Fruit fly (Drosophila melanogaster): ENCODE results near the gene GMF.

GMF gene

DNA sequence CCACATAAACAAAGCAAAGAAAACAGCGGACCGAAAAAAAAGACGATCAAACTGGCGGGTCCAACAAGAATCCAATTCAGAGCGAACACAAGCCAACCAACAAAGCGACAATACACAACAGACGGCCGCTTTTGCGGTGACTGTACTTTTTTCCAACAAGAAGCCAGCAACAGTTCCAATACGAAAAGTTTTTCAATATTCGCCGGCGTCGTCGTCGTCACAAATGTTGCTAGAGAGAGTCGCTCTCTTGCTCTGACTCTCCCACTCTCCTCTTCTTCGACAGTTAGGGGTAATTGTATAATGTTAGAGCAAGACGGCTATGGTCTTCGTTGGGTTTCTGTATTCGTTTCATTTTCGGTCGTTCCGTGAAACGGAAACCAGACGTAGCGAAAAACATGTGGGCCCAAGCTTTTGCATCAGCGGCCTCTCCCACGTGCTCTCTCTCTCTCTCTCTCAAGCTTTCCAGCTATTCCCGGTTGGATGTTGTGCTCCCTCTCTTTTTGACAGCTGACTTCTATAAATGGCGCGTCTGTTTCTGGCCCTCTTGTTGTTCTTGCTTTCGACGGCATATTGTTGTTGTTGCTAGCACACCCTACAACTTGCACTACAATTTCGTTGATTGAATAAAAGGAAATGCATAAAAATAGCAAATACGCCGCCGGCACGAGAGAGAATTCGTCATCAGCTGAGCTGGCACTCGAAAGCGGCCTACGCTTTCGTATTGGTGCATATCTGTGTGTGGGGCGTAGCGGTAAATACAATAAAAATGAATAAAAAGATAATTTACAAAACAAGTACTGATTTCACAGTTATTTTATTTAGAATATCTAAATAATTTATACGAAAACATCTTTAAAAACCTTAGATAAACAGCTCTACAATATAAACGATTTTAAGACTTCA lies 33.3 kb downstream of the GMF start (continued):
- TF ChIP-seq gt (GFP tag; IDR thresholded peaks at IDR 0.05) (no peak), CG9437 (GFP tag; optimal IDR thresholded peaks at IDR 0.05) (peak; percentile 66), CG3281 (GFP tag; optimal IDR thresholded peaks at IDR 0.05) (peak; percentile 93), Neu2 (GFP tag; optimal IDR thresholded peaks at IDR 0.05; ENCODE audit: borderline replicate concordance) (no peak), Oli (tag; optimal IDR thresholded peaks at IDR 0.05) (peak; percentile 0), unpg (GFP tag; optimal IDR thresholded peaks at IDR 0.05) (peak; percentile 71), D19B (GFP tag; optimal IDR thresholded peaks at IDR 0.05) (peak; percentile 15), exex (tag; optimal IDR thresholded peaks at IDR 0.05) (peak; percentile 67), psq (GFP tag; optimal IDR thresholded peaks at IDR 0.05) (peak; percentile 16), Asciz (GFP tag; optimal IDR thresholded peaks at IDR 0.05) (peak; percentile 92), fd3F (GFP tag; optimal IDR thresholded peaks at IDR 0.05) (no peak), her (GFP tag; optimal IDR thresholded peaks at IDR 0.05) (peak; percentile 74), pfk (GFP tag; optimal IDR thresholded peaks at IDR 0.05) (peak; percentile 100), Fer1 (GFP tag; optimal IDR thresholded peaks at IDR 0.05) (peak; percentile 97), pzg (GFP tag; optimal IDR thresholded peaks at IDR 0.05) (peak; percentile 27), CG10366 (GFP tag; IDR thresholded peaks at IDR 0.05) (no peak), tll (GFP tag; optimal IDR thresholded peaks at IDR 0.05) (peak in 1 of 2 experiments; percentile 71), CG6765 (GFP tag; optimal IDR thresholded peaks at IDR 0.05) (peak; percentile 97), cato (GFP tag; optimal IDR thresholded peaks at IDR 0.05; ENCODE audit: borderline replicate concordance) (no peak), Max (GFP tag; optimal IDR thresholded peaks at IDR 0.05) (peak; percentile 91), CG9797 (GFP tag; optimal IDR thresholded peaks at IDR 0.05) (peak; percentile 26), chn (GFP tag; optimal IDR thresholded peaks at IDR 0.05) (peak; percentile 28), repo (GFP tag; optimal IDR thresholded peaks at IDR 0.05) (peak; percentile 21), CG12769 (tag; optimal IDR thresholded peaks at IDR 0.05) (peak; percentile 98), gce (GFP tag; IDR thresholded peaks at IDR 0.05) (no peak), wdn (GFP tag; IDR thresholded peaks at IDR 0.05) (no peak), CG11247 (GFP tag; IDR thresholded peaks at IDR 0.05) (no peak), CG7839 (tag; optimal IDR thresholded peaks at IDR 0.05) (peak; percentile 57), kay (GFP tag; optimal IDR thresholded peaks at IDR 0.05) (no peak), schlank (tag; optimal IDR thresholded peaks at IDR 0.05) (peak; percentile 88), Hr78 (GFP tag; optimal IDR thresholded peaks at IDR 0.05) (peak in 1 of 2 experiments; percentile 13), CG17328 (GFP tag; IDR thresholded peaks at IDR 0.05) (no peak), pho (GFP tag; optimal IDR thresholded peaks at IDR 0.05) (peak; percentile 29), BEAF-32 (GFP tag; optimal IDR thresholded peaks at IDR 0.05) (no peak), tna (GFP tag; IDR thresholded peaks at IDR 0.05; ENCODE audit: partially characterized antibody) (no peak), CG18476 (GFP tag; optimal IDR thresholded peaks at IDR 0.05) (no peak), onecut (GFP tag; IDR thresholded peaks at IDR 0.05) (peak; percentile 87), Sox100B (GFP tag; optimal IDR thresholded peaks at IDR 0.05) (peak; percentile 81), CG18262 (tag; optimal IDR thresholded peaks at IDR 0.05) (peak; percentile 37), en (GFP tag; optimal IDR thresholded peaks at IDR 0.05) (peak; percentile 45), NC2α (GFP tag; optimal IDR thresholded peaks at IDR 0.05) (peak; percentile 27), ttk (GFP tag; IDR thresholded peaks at IDR 0.05) (no peak), CG10274 (GFP tag; optimal IDR thresholded peaks at IDR 0.05) (peak; percentile 68), CG33213 (GFP tag; optimal IDR thresholded peaks at IDR 0.05) (peak; percentile 22), tap (tag; optimal IDR thresholded peaks at IDR 0.05) (peak; percentile 82), CG2116 (GFP tag; optimal IDR thresholded peaks at IDR 0.05) (peak; percentile 71), CG6272 (GFP tag; IDR thresholded peaks at IDR 0.05) (no peak), CG1603 (tag; optimal IDR thresholded peaks at IDR 0.05) (peak; percentile 48)

All from whole organism, embryonic.